Fruit fly (Drosophila melanogaster) whole organism, adult: Measurements from ENCODE around the gene CG11986.

ENCODE experiments used
- CG11617 ChIP-seq: fragments of 200-800 bp; sonication (Bioruptor generic); optimal IDR thresholded peaks from 2 replicates; lab custom pipeline; 2017; ENCODE audit warnings: mild to moderate bottlenecking, missing biosample characterization, missing genetic modification reagents, missing genetic modification characterization
- CG5204 ChIP-seq: fragments of 200-800 bp; sonication (Bioruptor generic); optimal IDR thresholded peaks from 2 replicates; lab custom pipeline; 2016; ENCODE audit warnings: missing biosample characterization, missing genetic modification characterization
- Crg-1 ChIP-seq: fragments of 200-800 bp; sonication (Bioruptor generic); optimal IDR thresholded peaks from 2 replicates; lab custom pipeline; 2016; ENCODE audit warnings: missing biosample characterization, missing genetic modification characterization
- Hr96 ChIP-seq: fragments of 200-800 bp; sonication (Bioruptor generic); optimal IDR thresholded peaks from 2 replicates; lab custom pipeline; 2016; ENCODE audit warnings: missing biosample characterization, missing genetic modification characterization
- kay ChIP-seq: fragments of 200-800 bp; sonication (Bioruptor generic); peaks from one replicate; lab custom pipeline; 2016; ENCODE audit warnings: missing biosample characterization, missing genetic modification characterization, borderline replicate concordance
- ovo ChIP-seq: fragments of 200-800 bp; sonication (Bioruptor generic); optimal IDR thresholded peaks from 2 replicates; lab custom pipeline; 2016; ENCODE audit warnings: missing biosample characterization, missing genetic modification characterization

DNA sequence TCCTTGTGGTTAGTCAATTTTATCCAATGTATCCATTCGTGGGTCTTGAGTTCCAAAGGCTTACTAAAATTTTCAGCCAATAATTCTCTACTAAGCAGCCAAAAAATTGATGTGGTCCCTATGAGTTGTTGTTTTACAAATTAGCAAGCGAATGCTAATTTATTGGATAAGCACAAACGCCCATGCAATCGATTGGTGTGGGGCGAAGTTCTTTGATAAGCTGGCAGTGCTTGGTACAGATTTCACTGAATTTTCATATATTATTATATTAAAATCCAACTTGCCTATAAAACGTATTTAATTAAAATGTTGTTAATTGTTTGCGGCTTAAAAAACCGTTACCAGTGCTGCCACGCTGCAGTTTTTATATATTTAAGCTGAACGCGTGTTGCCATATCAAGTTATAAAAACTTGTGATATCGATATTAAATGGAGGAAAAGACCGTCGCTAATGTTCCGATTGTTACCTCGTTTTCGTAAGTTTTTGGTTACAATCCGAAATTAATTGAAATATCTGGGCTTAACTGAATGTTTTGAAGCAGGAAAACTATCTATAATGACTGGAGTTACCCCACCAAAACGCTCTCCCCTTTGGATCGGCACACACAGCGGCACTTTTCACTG, 11.5 kb upstream of the CG11986 start, which contains the start of the genes CG31100 and CG11980:
- TF ChIP-seq Crg-1 (GFP tag; lab: Kevin White, UChicago) = no peak
- no peak for TF ChIP-seq CG5204
- no peak for TF ChIP-seq CG11617 (GFP tag; lab: Kevin White, UChicago)
- TF ChIP-seq ovo = no peak
- TF ChIP-seq Hr96 (GFP tag; lab: Kevin White, UChicago) = no peak
- TF ChIP-seq kay (GFP tag; lab: Kevin White, UChicago) = no peak
